Fruit fly (Drosophila melanogaster): ENCODE data around the gene Axn.

The Axn gene

dm6 chr3R:29983886-29984285, 38.8 kb upstream of the Axn start:
- TF ChIP-seq Pif1B (GFP tag; optimal IDR thresholded peaks at IDR 0.05) (no peak), CG8159 (tag; optimal IDR thresholded peaks at IDR 0.05) (peak; percentile 15)

dm6 chr3R:29985219-29985618, 37.4 kb upstream of the Axn start:
- TF ChIP-seq CG10348 (GFP tag; IDR thresholded peaks at IDR 0.05) (0 out of 2 replicates have a peak, but pooled peaks have one; percentile 10), Pif1A (GFP tag; optimal IDR thresholded peaks at IDR 0.05) (no peak)

dm6 chr3R:29990681-29991080, 32.0 kb upstream of the Axn start:
- TF ChIP-seq CG12605 (GFP tag; IDR thresholded peaks at IDR 0.05) (no peak), CG4496 (GFP tag; IDR thresholded peaks at IDR 0.05) (no peak), Pif1B (GFP tag; optimal IDR thresholded peaks at IDR 0.05) (no peak), gl (tag; optimal IDR thresholded peaks at IDR 0.05) (no peak), Snoo (tag; optimal IDR thresholded peaks at IDR 0.05) (no peak), CG14655 (GFP tag; optimal IDR thresholded peaks at IDR 0.05) (no peak), Pif1A (GFP tag; optimal IDR thresholded peaks at IDR 0.05) (no peak), CG9948 (tag; optimal IDR thresholded peaks at IDR 0.05) (no peak), CG8159 (tag; optimal IDR thresholded peaks at IDR 0.05) (no peak)

- TF ChIP-seq Pif1A (GFP tag; optimal IDR thresholded peaks at IDR 0.05) (no peak), Snoo (tag; optimal IDR thresholded peaks at IDR 0.05) (no peak), CG9948 (tag; optimal IDR thresholded peaks at IDR 0.05) (no peak), CG13204 (GFP tag; optimal IDR thresholded peaks at IDR 0.05) (no peak), CG8301 (tag; optimal IDR thresholded peaks at IDR 0.05) (no peak), EcR (GFP tag; optimal IDR thresholded peaks at IDR 0.05) (no peak), CG34367 (tag; optimal IDR thresholded peaks at IDR 0.05) (no peak), gl (tag; optimal IDR thresholded peaks at IDR 0.05) (no peak), CG12605 (GFP tag; IDR thresholded peaks at IDR 0.05) (no peak), CG32121 (GFP tag; IDR thresholded peaks at IDR 0.05) (no peak), CG4496 (GFP tag; IDR thresholded peaks at IDR 0.05) (no peak), CG17806 (tag; optimal IDR thresholded peaks at IDR 0.05) (no peak), CG8159 (tag; optimal IDR thresholded peaks at IDR 0.05) (no peak), CG14655 (GFP tag; optimal IDR thresholded peaks at IDR 0.05) (no peak), CG15710 (tag; optimal IDR thresholded peaks at IDR 0.05) (no peak), rn (GFP tag; IDR thresholded peaks at IDR 0.05) (no peak), Pif1B (GFP tag; optimal IDR thresholded peaks at IDR 0.05) (no peak), D1 (tag; optimal IDR thresholded peaks at IDR 0.05) (no peak)
Measured at dm6 chr3R:29993134-29993533, 29.5 kb upstream of the Axn start, which contains the start of gene Acph-1. TSS of gene Acph-1 (minus strand) at chr3R:29993411.

- TF ChIP-seq CG12605 (GFP tag; IDR thresholded peaks at IDR 0.05) = no peak
- TF ChIP-seq CG4496 (GFP tag; IDR thresholded peaks at IDR 0.05) = peak; percentile 44; the same call in 1 of the 3 replicates
Measured at dm6 chr3R:29995035-29995434, 27.6 kb upstream of the Axn start, which contains the start of the genes CG7903 and Sas-6. TSS of gene CG7903 (minus strand) at chr3R:29995231. TSS of gene Sas-6 (plus strand) at chr3R:29995357.

dm6 chr3R:29997607-29998236, 24.9 kb upstream of the Axn start, which contains the start of the genes CG15525 and CG11504:
TSS of gene CG15525 (minus strand) at chr3R:29997676.
TSS of gene CG11504 (plus strand) at chr3R:29997900.
- TF ChIP-seq CG17806 (tag; optimal IDR thresholded peaks at IDR 0.05) = no peak
- no peak for TF ChIP-seq CG14655 (GFP tag; optimal IDR thresholded peaks at IDR 0.05)
- TF ChIP-seq CG34367 (tag; optimal IDR thresholded peaks at IDR 0.05) = no peak
- TF ChIP-seq CG13204 (GFP tag; optimal IDR thresholded peaks at IDR 0.05) = no peak
- TF ChIP-seq Ets98B (GFP tag; IDR thresholded peaks at IDR 0.05) = peak; percentile 19; the same call in 1 of the 2 replicates
- no peak for TF ChIP-seq CG12605 (GFP tag; IDR thresholded peaks at IDR 0.05)

- TF ChIP-seq CG12605 (GFP tag; IDR thresholded peaks at IDR 0.05) = no peak
- TF ChIP-seq Pif1A (GFP tag; optimal IDR thresholded peaks at IDR 0.05) = no peak
- no peak for TF ChIP-seq CG15710 (tag; optimal IDR thresholded peaks at IDR 0.05)
- no peak for TF ChIP-seq Pif1B (GFP tag; optimal IDR thresholded peaks at IDR 0.05)
- no peak for TF ChIP-seq CG17806 (tag; optimal IDR thresholded peaks at IDR 0.05)
- TF ChIP-seq CG32121 (GFP tag; IDR thresholded peaks at IDR 0.05) = no peak
- TF ChIP-seq D1 (tag; optimal IDR thresholded peaks at IDR 0.05) = no peak
- TF ChIP-seq CG8159 (tag; optimal IDR thresholded peaks at IDR 0.05) = no peak
- TF ChIP-seq CG13204 (GFP tag; optimal IDR thresholded peaks at IDR 0.05) = no peak
- no peak for TF ChIP-seq rn (GFP tag; IDR thresholded peaks at IDR 0.05)
- no peak for TF ChIP-seq CG9948 (tag; optimal IDR thresholded peaks at IDR 0.05)
- TF ChIP-seq CG4496 (GFP tag; IDR thresholded peaks at IDR 0.05) = no peak
- no peak for TF ChIP-seq CG10348 (GFP tag; IDR thresholded peaks at IDR 0.05)
- no peak for TF ChIP-seq EcR (GFP tag; optimal IDR thresholded peaks at IDR 0.05)
- TF ChIP-seq CG34367 (tag; optimal IDR thresholded peaks at IDR 0.05) = no peak
- no peak for TF ChIP-seq CG8301 (tag; optimal IDR thresholded peaks at IDR 0.05)
- TF ChIP-seq Snoo (tag; optimal IDR thresholded peaks at IDR 0.05) = no peak
- no peak for TF ChIP-seq CG14655 (GFP tag; optimal IDR thresholded peaks at IDR 0.05)
Measured at dm6 chr3R:29999495-29999894, 23.1 kb upstream of the Axn start, which contains the start of gene CG34298. TSS of gene CG34298 (plus strand) at chr3R:29999795.

Data from whole organism, pupa.